Fruit fly (Drosophila melanogaster) whole organism, embryonic: ENCODE data around the gene MESR3.

Experiments used
- Ada2b ChIP-seq: fragments of 200-800 bp; sonication (Bioruptor generic); IDR thresholded peaks from 2 replicates; pipeline ENCODE4 v1.3.6; 2022; ENCODE audit warnings: missing biosample characterization, missing genetic modification characterization
- Atf-2 ChIP-seq: fragments of 200-800 bp; sonication (Bioruptor generic); optimal IDR thresholded peaks from 2 replicates; lab custom pipeline; 2016; ENCODE audit warnings: missing biosample characterization, missing genetic modification characterization
- BEAF-32 ChIP-seq: fragments of 200-800 bp; sonication (Bioruptor generic); optimal IDR thresholded peaks from 3 replicates; lab custom pipeline; 2017; ENCODE audit warnings: missing biosample characterization, missing genetic modification characterization, mild to moderate bottlenecking, moderate library complexity, missing genetic modification reagents
- CG10321 ChIP-seq: fragments of 200-800 bp; sonication (Bioruptor generic); IDR thresholded peaks from 2 replicates; pipeline ENCODE4 v1.3.6; 2022; ENCODE audit warnings: missing biosample characterization, missing genetic modification characterization
- CG11093 ChIP-seq: fragments of 200-800 bp; sonication (Bioruptor generic); IDR thresholded peaks from 3 replicates; pipeline ENCODE4 v1.3.6; 2022; ENCODE audit warnings: missing biosample characterization, missing genetic modification characterization
- CG11695 ChIP-seq: fragments of 200-800 bp; sonication (Bioruptor generic); IDR thresholded peaks from 3 replicates; pipeline ENCODE4 v1.3.6; 2022; ENCODE audit warnings: missing biosample characterization, missing genetic modification characterization
- CG13287 ChIP-seq: fragments of 200-800 bp; sonication (Bioruptor generic); IDR thresholded peaks from 2 replicates; pipeline ENCODE4 v1.3.6; 2022; ENCODE audit warnings: missing biosample characterization, missing genetic modification characterization; ENCODE audit not compliant: partially characterized antibody
- CG1529 ChIP-seq: fragments of 200-800 bp; sonication (Bioruptor generic); optimal IDR thresholded peaks from 3 replicates; lab custom pipeline; 2018; ENCODE audit warnings: missing biosample characterization, missing genetic modification characterization
- CG16815 ChIP-seq: fragments of 200-800 bp; sonication (Bioruptor generic); optimal IDR thresholded peaks from 3 replicates; lab custom pipeline; 2017; ENCODE audit warnings: missing biosample characterization, mild to moderate bottlenecking, missing genetic modification characterization
- CG18619 ChIP-seq: fragments of 200-800 bp; sonication (Bioruptor generic); optimal IDR thresholded peaks from 3 replicates; lab custom pipeline; 2017; ENCODE audit warnings: missing biosample characterization, mild to moderate bottlenecking, missing genetic modification characterization
- CG18764 ChIP-seq: fragments of 200-800 bp; sonication (Bioruptor generic); optimal IDR thresholded peaks from 3 replicates; lab custom pipeline; 2016; ENCODE audit warnings: missing biosample characterization, missing genetic modification characterization
- CG2678 ChIP-seq: fragments of 200-800 bp; sonication (Bioruptor generic); optimal IDR thresholded peaks from 3 replicates; lab custom pipeline; 2019; ENCODE audit warnings: missing biosample characterization, mild to moderate bottlenecking, missing genetic modification characterization, moderate library complexity
- CG2889 ChIP-seq: fragments of 200-800 bp; sonication (Bioruptor generic); IDR thresholded peaks from 3 replicates; pipeline ENCODE4 v1.3.6; 2022; ENCODE audit warnings: missing biosample characterization, missing genetic modification characterization
- CG30403 ChIP-seq: fragments of 200-800 bp; sonication (Bioruptor generic); optimal IDR thresholded peaks from 3 replicates; lab custom pipeline; 2016; ENCODE audit warnings: missing biosample characterization, missing genetic modification characterization
- CG31388 ChIP-seq: fragments of 200-800 bp; sonication (Bioruptor generic); optimal IDR thresholded peaks from 2 replicates; lab custom pipeline; 2016; ENCODE audit warnings: missing biosample characterization, missing genetic modification characterization
- CG31441 ChIP-seq: fragments of 200-800 bp; sonication (Bioruptor generic); IDR thresholded peaks from 2 replicates; pipeline ENCODE4 v1.3.6; 2022; ENCODE audit warnings: missing biosample characterization, missing genetic modification characterization
- CG3726 ChIP-seq: fragments of 200-800 bp; sonication (Bioruptor generic); IDR thresholded peaks from 3 replicates; pipeline ENCODE4, ENCODE4 v1.3.6; 2022; ENCODE audit warnings: missing biosample characterization, missing genetic modification characterization
- CG6254 ChIP-seq: fragments of 200-800 bp; sonication (Bioruptor generic); optimal IDR thresholded peaks from 3 replicates; lab custom pipeline; 2017; ENCODE audit warnings: mild to moderate bottlenecking, missing biosample characterization, missing genetic modification reagents, missing genetic modification characterization
- CG6689 ChIP-seq: fragments of 200-800 bp; sonication (Bioruptor generic); IDR thresholded peaks from 2 replicates; pipeline ENCODE4 v1.3.6; 2022; ENCODE audit warnings: missing biosample characterization, missing genetic modification characterization
- CG8290 ChIP-seq, 3 experiments: fragments of 200-800 bp; sonication (Bioruptor generic); optimal IDR thresholded peaks; 2 replicates each; lab custom pipeline; 2016 to 2019; ENCODE audit warnings: missing biosample characterization in 3 of 3, missing genetic modification characterization in 3 of 3, mild to moderate bottlenecking in 2 of 3, moderate library complexity in 1 of 3
- CG8478 ChIP-seq: fragments of >200 bp; optimal IDR thresholded peaks from 2 replicates; lab custom pipeline; 2018
- CoRest ChIP-seq: fragments of 200-800 bp; sonication (Bioruptor generic); optimal IDR thresholded peaks from 3 replicates; lab custom pipeline; 2018; ENCODE audit warnings: missing biosample characterization, mild to moderate bottlenecking, missing genetic modification characterization, moderate library complexity
- CrebB ChIP-seq: fragments of 200-800 bp; sonication (Bioruptor generic); optimal IDR thresholded peaks from 3 replicates; lab custom pipeline; 2018; ENCODE audit warnings: missing biosample characterization, mild to moderate bottlenecking, missing genetic modification characterization
- Dad ChIP-seq: fragments of 200-800 bp; sonication (Bioruptor generic); optimal IDR thresholded peaks from 3 replicates; lab custom pipeline; 2016; ENCODE audit warnings: missing biosample characterization, missing genetic modification characterization
- Dfd ChIP-seq, 2 experiments: fragments of >200 bp; optimal IDR thresholded peaks; 2 replicates each; lab custom pipeline; 2017; ENCODE audit warnings: missing biosample characterization in 2 of 2, missing genetic modification characterization in 2 of 2
- Ets97D ChIP-seq: fragments of 200-800 bp; sonication (Bioruptor generic); optimal IDR thresholded peaks from 3 replicates; lab custom pipeline; 2016; ENCODE audit warnings: missing biosample characterization, missing genetic modification characterization
- Fer3 ChIP-seq: fragments of 200-800 bp; sonication (Bioruptor generic); optimal IDR thresholded peaks from 2 replicates; lab custom pipeline; 2018; ENCODE audit warnings: missing biosample characterization, mild to moderate bottlenecking, missing genetic modification characterization, moderate library complexity
- Gug ChIP-seq: fragments of 200-800 bp; sonication (Bioruptor generic); IDR thresholded peaks from 4 replicates; pipeline ENCODE4 v1.3.6; 2022; ENCODE audit warnings: missing biosample characterization, missing genetic modification characterization
- Hand ChIP-seq: fragments of 200-800 bp; sonication (Bioruptor generic); optimal IDR thresholded peaks from 2 replicates; lab custom pipeline; 2017; ENCODE audit warnings: mild to moderate bottlenecking, missing biosample characterization, missing genetic modification reagents, missing genetic modification characterization
- MTF-1 ChIP-seq: fragments of 200-800 bp; sonication (Bioruptor generic); optimal IDR thresholded peaks from 2 replicates; lab custom pipeline; 2018; ENCODE audit warnings: missing biosample characterization, mild to moderate bottlenecking, missing genetic modification characterization, borderline replicate concordance
- NC2α ChIP-seq: fragments of 200-800 bp; sonication (Bioruptor generic); optimal IDR thresholded peaks from 2 replicates; lab custom pipeline; 2016; ENCODE audit warnings: missing biosample characterization, missing genetic modification characterization
- NFAT ChIP-seq: fragments of 200-800 bp; sonication (Bioruptor generic); IDR thresholded peaks from 2 replicates; pipeline ENCODE4 v1.3.6; 2022; ENCODE audit warnings: missing biosample characterization, missing genetic modification characterization
- Spps ChIP-seq: fragments of 200-800 bp; sonication (Bioruptor generic); optimal IDR thresholded peaks from 2 replicates; lab custom pipeline; 2018; ENCODE audit warnings: missing biosample characterization, mild to moderate bottlenecking, missing genetic modification characterization
- Vsx1 ChIP-seq: fragments of 200-800 bp; sonication (Bioruptor generic); optimal IDR thresholded peaks from 2 replicates; lab custom pipeline; 2017; ENCODE audit warnings: missing biosample characterization, mild to moderate bottlenecking, missing genetic modification characterization, missing genetic modification reagents
- bowl ChIP-seq: fragments of 200-800 bp; sonication (Bioruptor generic); IDR thresholded peaks from 2 replicates; pipeline ENCODE4 v1.3.6; 2022; ENCODE audit warnings: missing biosample characterization, missing genetic modification characterization
- crc ChIP-seq: fragments of 200-800 bp; sonication (Bioruptor generic); optimal IDR thresholded peaks from 2 replicates; lab custom pipeline; 2016; ENCODE audit warnings: missing biosample characterization, missing genetic modification characterization
- dpn ChIP-seq, 2 experiments: fragments of 200-800 bp; sonication (Bioruptor generic); optimal IDR thresholded peaks; 3 replicates each; lab custom pipeline; 2016; ENCODE audit warnings: missing biosample characterization in 2 of 2, missing genetic modification characterization in 2 of 2
- emc ChIP-seq: fragments of 200-800 bp; sonication (Bioruptor generic); optimal IDR thresholded peaks from 2 replicates; lab custom pipeline; 2016; ENCODE audit warnings: missing biosample characterization, missing genetic modification characterization
- esg ChIP-seq: fragments of 200-800 bp; sonication (Bioruptor generic); conservative IDR thresholded peaks from 2 replicates; pipeline ENCODE4 v1.3.6; 2022; ENCODE audit warnings: missing biosample characterization, missing genetic modification characterization
- fu2 ChIP-seq: fragments of 200-800 bp; sonication (Bioruptor generic); optimal IDR thresholded peaks from 2 replicates; lab custom pipeline; 2016; ENCODE audit warnings: missing biosample characterization, missing genetic modification characterization
- maf-S ChIP-seq: fragments of 200-800 bp; sonication (Bioruptor generic); optimal IDR thresholded peaks from 2 replicates; lab custom pipeline; 2016; ENCODE audit warnings: missing biosample characterization, missing genetic modification characterization
- mirr ChIP-seq: fragments of 200-800 bp; sonication (Bioruptor generic); optimal IDR thresholded peaks from 3 replicates; lab custom pipeline; 2018; ENCODE audit warnings: missing biosample characterization, mild to moderate bottlenecking, missing genetic modification characterization
- pho ChIP-seq: fragments of 200-800 bp; sonication (Bioruptor generic); optimal IDR thresholded peaks from 2 replicates; lab custom pipeline; 2016; ENCODE audit warnings: missing biosample characterization, missing genetic modification characterization
- ssp ChIP-seq: fragments of 200-800 bp; sonication (Bioruptor generic); IDR thresholded peaks from 2 replicates; pipeline ENCODE4 v1.3.6; 2022; ENCODE audit warnings: missing biosample characterization, missing genetic modification characterization
- stc ChIP-seq: fragments of 200-800 bp; sonication (Bioruptor generic); IDR thresholded peaks from 2 replicates; pipeline ENCODE4 v1.3.6; 2022; ENCODE audit warnings: missing biosample characterization, missing genetic modification characterization
- tll ChIP-seq, 2 experiments: fragments of 200-800 bp in 1 of 2; fragments of >200 bp in 1 of 2; sonication (Bioruptor generic) in 1 of 2; optimal IDR thresholded peaks; 2 replicates each; lab custom pipeline; 2017 to 2019; ENCODE audit warnings: missing biosample characterization in 2 of 2, missing genetic modification characterization in 2 of 2, mild to moderate bottlenecking in 1 of 2, moderate library complexity in 1 of 2
- trh ChIP-seq: fragments of 200-800 bp; sonication (Bioruptor generic); optimal IDR thresholded peaks from 2 replicates; lab custom pipeline; 2016; ENCODE audit warnings: missing biosample characterization, missing genetic modification characterization
- wek ChIP-seq: fragments of 200-800 bp; sonication (Bioruptor generic); optimal IDR thresholded peaks from 3 replicates; lab custom pipeline; 2018; ENCODE audit warnings: missing biosample characterization, mild to moderate bottlenecking, missing genetic modification characterization, moderate library complexity
- zfh2 ChIP-seq: fragments of 200-800 bp; sonication (Bioruptor generic); optimal IDR thresholded peaks from 2 replicates; lab custom pipeline; 2016; ENCODE audit warnings: missing biosample characterization, missing genetic modification characterization

MESR3 gene

dm6 chr2L:18676948-18677820, 60.1 kb downstream of the MESR3 start, which contains the start of the genes Mst36Fa and CG31751 (continued):
- TF ChIP-seq stc (GFP tag; lab: Robert Waterston, UW) (peak; percentile 70), NC2α (peak; percentile 43), CG8290 (GFP tag; optimal IDR thresholded peaks at IDR 0.05; lab: Kevin White, UChicago) (peak; percentile 45), CG8290 (tag; optimal IDR thresholded peaks at IDR 0.05; lab: Kevin White, UChicago) (peak in 1 of 2 experiments; percentile 97), CG8478 (no peak), CG18619 (GFP tag; lab: Kevin White, UChicago) (peak; percentile 85), MTF-1 (GFP tag; lab: Kevin White, UChicago) (peak; percentile 87), CG6689 (GFP tag; lab: Robert Waterston, UW) (peak; percentile 40; the same call in 1 of the 2 replicates), CrebB (tag; lab: Kevin White, UChicago) (peak; percentile 91), CG11093 (GFP tag; lab: Robert Waterston, UW) (peak; percentile 44; the same call in 1 of the 3 replicates), CG16815 (GFP tag; lab: Kevin White, UChicago) (no peak), trh (GFP tag; lab: Kevin White, UChicago) (peak; percentile 37), Ada2b (GFP tag; lab: Robert Waterston, UW) (peak; percentile 68), Vsx1 (GFP tag; lab: Kevin White, UChicago) (peak; percentile 97), CG31388 (GFP tag; lab: Kevin White, UChicago) (no peak), pho (peak; percentile 71), CG10321 (no peak), CG30403 (GFP tag; lab: Kevin White, UChicago) (peak; percentile 44), wek (GFP tag; lab: Kevin White, UChicago) (peak; percentile 88), Fer3 (peak; percentile 80), CG3726 (GFP tag; lab: Robert Waterston, UW) (no peak), CG18764 (GFP tag; lab: Kevin White, UChicago) (peak; percentile 65), CG11695 (GFP tag; lab: Robert Waterston, UW) (peak; percentile 71), Dad (GFP tag; lab: Kevin White, UChicago) (peak; percentile 70), Atf-2 (GFP tag; lab: Kevin White, UChicago) (peak; percentile 47), fu2 (GFP tag; lab: Kevin White, UChicago) (peak; percentile 43), NFAT (GFP tag; lab: Robert Waterston, UW) (no peak; the same call in 1 of the 2 replicates), CoRest (tag; lab: Kevin White, UChicago) (peak; percentile 66), CG2889 (GFP tag; lab: Robert Waterston, UW) (no peak), emc (GFP tag; lab: Kevin White, UChicago) (no peak), dpn (GFP tag; optimal IDR thresholded peaks at IDR 0.05; lab: Kevin White, UChicago) (peak; percentile 63 to 70), CG1529 (GFP tag; lab: Kevin White, UChicago) (peak; percentile 82), CG31441 (GFP tag; lab: Robert Waterston, UW) (no peak; the same call in 1 of the 2 replicates), Spps (tag; lab: Kevin White, UChicago) (no peak), CG6254 (peak; percentile 55), CG13287 (peak; percentile 22; the same call in 1 of the 2 replicates), CG2678 (tag; lab: Kevin White, UChicago) (peak; percentile 87), tll (GFP tag; optimal IDR thresholded peaks at IDR 0.05; lab: Kevin White, UChicago) (no peak), zfh2 (GFP tag; lab: Kevin White, UChicago) (peak; percentile 31), BEAF-32 (peak; percentile 27), bowl (no peak), Ets97D (GFP tag; lab: Kevin White, UChicago) (peak; percentile 42), mirr (GFP tag; lab: Kevin White, UChicago) (peak; percentile 94), Gug (GFP tag; lab: Robert Waterston, UW) (no peak), Dfd (GFP tag; optimal IDR thresholded peaks at IDR 0.05; lab: Kevin White, UChicago) (no peak), esg (GFP tag; lab: Robert Waterston, UW) (no peak), Hand (peak; percentile 61), crc (peak; percentile 78), maf-S (GFP tag; lab: Kevin White, UChicago) (peak; percentile 75), ssp (GFP tag; lab: Robert Waterston, UW) (0 out of 2 replicates have a peak, but pooled peaks have one; percentile 29)
